Fruit fly (Drosophila melanogaster): ENCODE results near the gene CG4661.

- no peak for TF ChIP-seq CG8478 (optimal IDR thresholded peaks at IDR 0.05)
- no peak for TF ChIP-seq CTCF (optimal IDR thresholded peaks at IDR 0.05)
Observed at dm6 chrX:12898569-12898968, 41.0 kb upstream of the CG4661 start, which contains the start of gene CG32650.

Data from S2 (cell line).